Worm (Caenorhabditis elegans): ENCODE data around the gene Y69A2AR.1.

The Y69A2AR.1 gene

DNA sequence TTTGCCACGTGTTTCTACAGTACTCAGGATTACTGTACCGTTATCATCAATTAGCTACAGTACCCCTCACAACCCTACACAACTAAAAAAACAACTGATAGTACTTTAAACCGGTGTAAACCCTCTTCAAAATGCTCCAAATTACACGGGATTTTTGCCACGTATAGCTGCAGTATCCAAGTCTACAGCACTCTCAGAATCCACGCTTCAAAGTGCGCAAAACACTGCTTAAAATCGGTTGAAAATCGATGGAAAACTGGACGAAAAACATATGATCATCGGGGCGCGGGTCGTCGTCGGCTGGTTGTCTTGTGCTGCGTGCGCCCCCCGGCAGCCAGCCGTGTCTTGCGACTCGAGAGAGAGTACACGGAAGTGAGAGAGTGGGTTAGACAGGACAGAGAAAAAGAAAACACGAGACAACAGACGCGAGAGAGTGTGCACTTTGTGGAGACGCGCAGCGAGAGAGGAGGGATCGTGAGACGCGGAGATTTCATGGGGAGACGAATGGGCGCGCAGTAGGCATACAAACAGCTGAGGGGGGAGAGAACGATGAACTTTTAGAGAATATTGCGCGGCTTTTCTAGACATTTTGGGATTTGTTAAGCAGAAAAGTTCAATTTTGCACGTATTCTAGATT is 41.6 kb downstream of the Y69A2AR.1 start (continued):
- peak; percentile 94 for TF ChIP-seq aha-1 (tag)
- peak; percentile 78 for TF ChIP-seq dmd-6 (GFP tag; IDR thresholded peaks at IDR 0.05)
- no peak for TF ChIP-seq cey-2 (tag; optimal IDR thresholded peaks at IDR 0.05; ENCODE audit: borderline replicate concordance, insufficient read depth)
- TF ChIP-seq daf-8 (GFP tag; IDR thresholded peaks at IDR 0.05): no peak
- TF ChIP-seq fkh-10 (GFP tag; optimal IDR thresholded peaks at IDR 0.05): peak; percentile 51
- TF ChIP-seq zfp-2 (tag; optimal IDR thresholded peaks at IDR 0.05): peak; percentile 23
- TF ChIP-seq ces-1 (GFP tag; optimal IDR thresholded peaks at IDR 0.05): no peak
- peak; percentile 26 for TF ChIP-seq ceh-28 (tag; optimal IDR thresholded peaks at IDR 0.05)
- TF ChIP-seq ceh-62 (tag; optimal IDR thresholded peaks at IDR 0.05): no peak
- peak; percentile 77 for TF ChIP-seq rbr-2 (tag; optimal IDR thresholded peaks at IDR 0.05)
- TF ChIP-seq ceh-20 (GFP tag; IDR thresholded peaks at IDR 0.05): peak; percentile 79
- TF ChIP-seq mdl-1 (tag; optimal IDR thresholded peaks at IDR 0.05): peak; percentile 86 to 95
- TF ChIP-seq hlh-30 (tag; optimal IDR thresholded peaks at IDR 0.05; ENCODE audit: insufficient read depth): peak; percentile 100
- TF ChIP-seq nhr-111 (GFP tag; optimal IDR thresholded peaks at IDR 0.05): no peak
- TF ChIP-seq zip-11 (GFP tag; IDR thresholded peaks at IDR 0.05): no peak
- no peak for TF ChIP-seq ZK546.5 (tag; optimal IDR thresholded peaks at IDR 0.05)
- no peak for TF ChIP-seq nhr-77 (tag; optimal IDR thresholded peaks at IDR 0.05)
- peak; percentile 86 for TF ChIP-seq mxl-3 (GFP tag; optimal IDR thresholded peaks at IDR 0.05)
- TF ChIP-seq set-16 (GFP tag; IDR thresholded peaks at IDR 0.05): peak; percentile 93
- TF ChIP-seq gei-8 (GFP tag; optimal IDR thresholded peaks at IDR 0.05): no peak
- TF ChIP-seq unc-62 (GFP tag; optimal IDR thresholded peaks at IDR 0.05 in 1 of 2): peak in 1 of 2 experiments; percentile 64
- no peak for TF ChIP-seq unc-62 (tag; optimal IDR thresholded peaks at IDR 0.05)
- no peak for TF ChIP-seq F10B5.3 (tag; optimal IDR thresholded peaks at IDR 0.05)
- TF ChIP-seq nhr-102 (tag; optimal IDR thresholded peaks at IDR 0.05): peak; percentile 53
- peak; percentile 67 for TF ChIP-seq nhr-28 (tag; optimal IDR thresholded peaks at IDR 0.05)
- peak; percentile 55 to 86 for TF ChIP-seq lsy-2 (tag; optimal IDR thresholded peaks at IDR 0.05)
- TF ChIP-seq sdz-12 (GFP tag; optimal IDR thresholded peaks at IDR 0.05): no peak
- TF ChIP-seq hif-1 (tag; optimal IDR thresholded peaks at IDR 0.05): peak; percentile 72 to 99
- TF ChIP-seq unc-39 (tag; optimal IDR thresholded peaks at IDR 0.05): no peak
- TF ChIP-seq lin-38 (GFP tag; IDR thresholded peaks at IDR 0.05): peak; percentile 69
- no peak for TF ChIP-seq ceh-82 (tag; optimal IDR thresholded peaks at IDR 0.05)
- peak; percentile 54; the same call in 1 of the 2 replicates for TF ChIP-seq php-3 (GFP tag; IDR thresholded peaks at IDR 0.05)
- peak; percentile 48 for TF ChIP-seq arid-1 (GFP tag; conservative IDR thresholded peaks at IDR 0.05)
- TF ChIP-seq zfp-3 (GFP tag; conservative IDR thresholded peaks at IDR 0.05): no peak
- TF ChIP-seq nhr-237 (tag; optimal IDR thresholded peaks at IDR 0.05): no peak
- no peak for TF ChIP-seq attf-4 (tag; optimal IDR thresholded peaks at IDR 0.05)
- no peak for TF ChIP-seq madf-9 (GFP tag; conservative IDR thresholded peaks at IDR 0.05)
- peak; percentile 82 for TF ChIP-seq lin-13 (GFP tag; optimal IDR thresholded peaks at IDR 0.05)
- no peak for TF ChIP-seq saeg-2 (GFP tag; IDR thresholded peaks at IDR 0.05)
- no peak for TF ChIP-seq nhr-25 (tag; optimal IDR thresholded peaks at IDR 0.05; ENCODE audit: borderline replicate concordance, insufficient read depth)
- no peak for TF ChIP-seq nhr-10 (tag; optimal IDR thresholded peaks at IDR 0.05)
- TF ChIP-seq egl-43 (GFP tag; IDR thresholded peaks at IDR 0.05): peak; percentile 78
- peak; percentile 52; the same call in 1 of the 2 replicates for TF ChIP-seq ZK337.2 (GFP tag; IDR thresholded peaks at IDR 0.05)
- TF ChIP-seq ztf-7 (tag; optimal IDR thresholded peaks at IDR 0.05): no peak
- peak; percentile 93 for TF ChIP-seq ama-1 (optimal IDR thresholded peaks at IDR 0.05)
- no peak for TF ChIP-seq fos-1 (tag; optimal IDR thresholded peaks at IDR 0.05)
- peak; percentile 59; the same call in 1 of the 2 replicates for TF ChIP-seq lin-1 (GFP tag; IDR thresholded peaks at IDR 0.05)
- no peak for TF ChIP-seq tag-97 (GFP tag; IDR thresholded peaks at IDR 0.05)
- no peak for TF ChIP-seq snpc-4 (tag; optimal IDR thresholded peaks at IDR 0.05)
- TF ChIP-seq mes-2 (tag; optimal IDR thresholded peaks at IDR 0.05; ENCODE audit: poor library complexity, severe bottlenecking): peak; percentile 79
- TF ChIP-seq daf-19 (GFP tag; conservative IDR thresholded peaks at IDR 0.05): no peak

All from whole organism, L4 larva.